Fruit fly (Drosophila melanogaster): ENCODE measurements around the gene CG5849.

CG5849 gene

DNA sequence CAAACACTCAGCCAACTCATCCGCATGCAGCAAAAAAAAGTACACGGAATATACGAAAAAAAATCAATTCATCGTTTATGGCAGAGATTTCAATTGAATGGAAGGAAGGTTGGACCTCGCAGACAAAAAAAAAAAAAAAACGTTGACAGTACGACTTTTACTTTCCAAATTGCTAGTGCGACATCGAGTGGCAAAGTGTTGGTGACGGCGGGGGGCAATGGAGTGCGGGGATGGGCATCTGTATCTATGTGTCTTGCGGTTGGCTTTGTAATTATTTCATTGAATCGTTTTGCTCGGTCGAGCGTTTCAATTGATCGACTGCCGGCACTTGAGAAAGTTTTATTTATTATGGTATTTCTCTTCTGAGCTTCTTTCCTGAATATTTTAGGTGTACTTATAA is 38.4 kb upstream of the CG5849 start:
- TF ChIP-seq acj6 (GFP tag; optimal IDR thresholded peaks at IDR 0.05) (no peak), ss (GFP tag; optimal IDR thresholded peaks at IDR 0.05) (no peak), dac (GFP tag; optimal IDR thresholded peaks at IDR 0.05) (no peak), Sox102F (GFP tag; optimal IDR thresholded peaks at IDR 0.05) (no peak), CG6792 (GFP tag; optimal IDR thresholded peaks at IDR 0.05) (no peak), esn (GFP tag; optimal IDR thresholded peaks at IDR 0.05) (no peak), CG10631 (GFP tag; optimal IDR thresholded peaks at IDR 0.05) (no peak)

DNA sequence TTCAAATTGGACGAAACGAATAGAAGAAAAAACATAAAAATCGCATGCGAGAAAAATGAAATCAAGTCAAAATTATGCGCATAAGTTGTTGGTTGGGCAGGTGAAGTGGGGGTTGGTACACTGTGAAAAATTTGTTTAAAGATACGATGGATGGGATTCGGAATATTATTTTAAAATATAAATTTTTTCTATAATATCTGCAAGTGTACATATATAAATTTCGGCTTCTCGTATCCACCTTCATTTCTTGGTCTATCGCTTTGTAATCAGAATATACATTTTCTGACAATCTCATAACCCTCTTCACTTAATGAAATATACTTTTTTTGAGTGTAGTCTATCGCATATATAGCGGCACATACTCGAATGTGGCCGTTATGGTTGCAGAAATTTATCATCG is 36.6 kb upstream of the CG5849 start:
- TF ChIP-seq CG11294 (GFP tag; IDR thresholded peaks at IDR 0.05) (no peak), lz (GFP tag; optimal IDR thresholded peaks at IDR 0.05) (peak; percentile 16), cyc (GFP tag; optimal IDR thresholded peaks at IDR 0.05) (no peak), Smox (GFP tag; optimal IDR thresholded peaks at IDR 0.05) (peak; percentile 3), CG4318 (GFP tag; optimal IDR thresholded peaks at IDR 0.05) (peak; percentile 81), CG16779 (tag; optimal IDR thresholded peaks at IDR 0.05) (no peak), CG11762 (GFP tag; optimal IDR thresholded peaks at IDR 0.05; ENCODE audit: insufficient read depth) (peak; percentile 31), CG8319 (GFP tag; optimal IDR thresholded peaks at IDR 0.05) (no peak), CG6163 (GFP tag; IDR thresholded peaks at IDR 0.05) (peak; percentile 43; the same call in 1 of the 3 replicates), fkh (GFP tag; optimal IDR thresholded peaks at IDR 0.05) (no peak), CG8632 (GFP tag; optimal IDR thresholded peaks at IDR 0.05) (peak; percentile 36), CG32006 (GFP tag; optimal IDR thresholded peaks at IDR 0.05) (peak; percentile 91), dsx (GFP tag; optimal IDR thresholded peaks at IDR 0.05; ENCODE audit: poor library complexity, severe bottlenecking) (no peak), eg (GFP tag; IDR thresholded peaks at IDR 0.05) (peak; percentile 79), net (GFP tag; optimal IDR thresholded peaks at IDR 0.05) (peak; percentile 42), Sox15 (GFP tag; optimal IDR thresholded peaks at IDR 0.05) (no peak), acj6 (GFP tag; optimal IDR thresholded peaks at IDR 0.05) (peak; percentile 43), salr (GFP tag; optimal IDR thresholded peaks at IDR 0.05) (peak in 1 of 2 experiments; percentile 62), fd59A (GFP tag; optimal IDR thresholded peaks at IDR 0.05) (no peak), CG6854 (GFP tag; optimal IDR thresholded peaks at IDR 0.05) (no peak), Hr38 (GFP tag; optimal IDR thresholded peaks at IDR 0.05) (no peak), OdsH (GFP tag; optimal IDR thresholded peaks at IDR 0.05) (peak; percentile 63), achi (GFP tag; optimal IDR thresholded peaks at IDR 0.05) (peak; percentile 58), Eip78C (GFP tag) (peak; percentile 89), Eip75B (GFP tag; optimal IDR thresholded peaks at IDR 0.05) (peak; percentile 14), Hr4 (GFP tag; optimal IDR thresholded peaks at IDR 0.05) (peak; percentile 88), CG6808 (GFP tag; optimal IDR thresholded peaks at IDR 0.05) (no peak), CG10631 (GFP tag; optimal IDR thresholded peaks at IDR 0.05) (peak; percentile 27), ss (GFP tag; optimal IDR thresholded peaks at IDR 0.05) (no peak), CG10669 (GFP tag; optimal IDR thresholded peaks at IDR 0.05) (no peak), topi (GFP tag; optimal IDR thresholded peaks at IDR 0.05) (peak; percentile 33), Gug (GFP tag; IDR thresholded peaks at IDR 0.05) (peak; percentile 39; the same call in 1 of the 2 replicates), svp (GFP tag) (peak; percentile 75), Hr39 (GFP tag; optimal IDR thresholded peaks at IDR 0.05) (peak; percentile 7), CG31627 (GFP tag; optimal IDR thresholded peaks at IDR 0.05) (no peak), CG6276 (GFP tag; optimal IDR thresholded peaks at IDR 0.05) (peak; percentile 80), pdm3 (GFP tag; optimal IDR thresholded peaks at IDR 0.05) (peak; percentile 49), Ets96B (tag; optimal IDR thresholded peaks at IDR 0.05) (no peak), CG9139 (GFP tag; optimal IDR thresholded peaks at IDR 0.05) (no peak), CG3032 (tag; optimal IDR thresholded peaks at IDR 0.05) (no peak), spab (GFP tag; optimal IDR thresholded peaks at IDR 0.05) (no peak), CG34406 (GFP tag; optimal IDR thresholded peaks at IDR 0.05) (peak; percentile 36), CG6792 (GFP tag; optimal IDR thresholded peaks at IDR 0.05) (peak; percentile 41), CG7368 (GFP tag; optimal IDR thresholded peaks at IDR 0.05) (no peak), esn (GFP tag; optimal IDR thresholded peaks at IDR 0.05) (peak; percentile 40), CG11902 (GFP tag; optimal IDR thresholded peaks at IDR 0.05) (no peak), Eip93F (GFP tag; optimal IDR thresholded peaks at IDR 0.05) (no peak), Met (GFP tag; optimal IDR thresholded peaks at IDR 0.05) (peak; percentile 42)
